Fruit fly (Drosophila melanogaster): Measurements from ENCODE around the gene CG14435.

CG14435 gene

dm6 chrX:6875773-6876172, 32.1 kb upstream of the CG14435 start (continued):
- TF ChIP-seq CG7963 (GFP tag; IDR thresholded peaks at IDR 0.05; ENCODE audit: partially characterized antibody) (peak; percentile 61; the same call in 1 of the 3 replicates), ssp (GFP tag; IDR thresholded peaks at IDR 0.05) (no peak), unc-4 (GFP tag; IDR thresholded peaks at IDR 0.05; ENCODE audit: partially characterized antibody) (peak; percentile 45; the same call in 1 of the 2 replicates), CG8281 (tag; optimal IDR thresholded peaks at IDR 0.05) (no peak), Opbp (GFP tag; IDR thresholded peaks at IDR 0.05; ENCODE audit: partially characterized antibody) (peak; percentile 63; the same call in 2 of the 3 replicates), Dref (GFP tag; IDR thresholded peaks at IDR 0.05) (peak; percentile 53), Antp (GFP tag; optimal IDR thresholded peaks at IDR 0.05) (no peak), Aef1 (GFP tag; IDR thresholded peaks at IDR 0.05) (no peak), CG9876 (GFP tag; optimal IDR thresholded peaks at IDR 0.05) (no peak), chinmo (GFP tag; IDR thresholded peaks at IDR 0.05; ENCODE audit: partially characterized antibody) (0 out of 4 replicates have a peak, but pooled peaks have one; percentile 61), Blimp-1 (GFP tag; optimal IDR thresholded peaks at IDR 0.05) (no peak), toy (GFP tag; IDR thresholded peaks at IDR 0.05) (no peak), cg (GFP tag; optimal IDR thresholded peaks at IDR 0.05) (no peak), crp (GFP tag; optimal IDR thresholded peaks at IDR 0.05) (no peak), CG1792 (GFP tag; optimal IDR thresholded peaks at IDR 0.05) (no peak), dmrt11E (tag; optimal IDR thresholded peaks at IDR 0.05) (no peak), CG13287 (GFP tag; IDR thresholded peaks at IDR 0.05; ENCODE audit: partially characterized antibody) (peak; percentile 23; the same call in 1 of the 2 replicates), hb (GFP tag; IDR thresholded peaks at IDR 0.05; ENCODE audit: partially characterized antibody) (peak; percentile 58; the same call in 1 of the 3 replicates), CG4854 (GFP tag; optimal IDR thresholded peaks at IDR 0.05) (no peak), gcm2 (GFP tag; optimal IDR thresholded peaks at IDR 0.05) (no peak), Bgb (GFP tag; IDR thresholded peaks at IDR 0.05; ENCODE audit: partially characterized antibody) (0 out of 2 replicates have a peak, but pooled peaks have one; percentile 38), CG10274 (GFP tag; optimal IDR thresholded peaks at IDR 0.05) (no peak), hbn (GFP tag; IDR thresholded peaks at IDR 0.05; ENCODE audit: partially characterized antibody) (peak; percentile 38; the same call in 1 of the 2 replicates), Sin3A (optimal IDR thresholded peaks at IDR 0.05) (no peak), CG15269 (tag; optimal IDR thresholded peaks at IDR 0.05) (no peak), Dfd (GFP tag; optimal IDR thresholded peaks at IDR 0.05) (no peak), CG8765 (GFP tag; IDR thresholded peaks at IDR 0.05) (no peak), BEAF-32 (GFP tag; optimal IDR thresholded peaks at IDR 0.05) (peak; percentile 52), inv (GFP tag; IDR thresholded peaks at IDR 0.05; ENCODE audit: partially characterized antibody) (0 out of 2 replicates have a peak, but pooled peaks have one; percentile 34), CG12391 (tag; optimal IDR thresholded peaks at IDR 0.05) (no peak), Neu2 (GFP tag; optimal IDR thresholded peaks at IDR 0.05; ENCODE audit: borderline replicate concordance) (peak; percentile 39), CG13624 (GFP tag; optimal IDR thresholded peaks at IDR 0.05) (no peak), ato (GFP tag; IDR thresholded peaks at IDR 0.05; ENCODE audit: partially characterized antibody) (0 out of 2 replicates have a peak, but pooled peaks have one; percentile 22), ham (GFP tag; IDR thresholded peaks at IDR 0.05) (no peak), Spps (tag; optimal IDR thresholded peaks at IDR 0.05) (no peak), Sry-δ (GFP tag; optimal IDR thresholded peaks at IDR 0.05) (peak; percentile 50), ap (GFP tag; IDR thresholded peaks at IDR 0.05) (no peak), Chrac-16 (GFP tag; optimal IDR thresholded peaks at IDR 0.05) (no peak), Doc3 (GFP tag; IDR thresholded peaks at IDR 0.05; ENCODE audit: partially characterized antibody) (peak; percentile 31; the same call in 1 of the 3 replicates)

- TF ChIP-seq CG7271 (tag; optimal IDR thresholded peaks at IDR 0.05) = no peak
- TF ChIP-seq ase (GFP tag; IDR thresholded peaks at IDR 0.05) = no peak
- peak; percentile 39 for TF ChIP-seq gem (tag; optimal IDR thresholded peaks at IDR 0.05)
- TF ChIP-seq Chrac-16 (GFP tag; optimal IDR thresholded peaks at IDR 0.05) = no peak
- TF ChIP-seq Hmr (GFP tag; optimal IDR thresholded peaks at IDR 0.05) = no peak
- no peak for TF ChIP-seq tio (GFP tag; optimal IDR thresholded peaks at IDR 0.05)
- TF ChIP-seq CG32772 (GFP tag; IDR thresholded peaks at IDR 0.05) = no peak
- TF ChIP-seq CG6689 (GFP tag; IDR thresholded peaks at IDR 0.05) = no peak
- TF ChIP-seq chinmo (GFP tag; IDR thresholded peaks at IDR 0.05; ENCODE audit: partially characterized antibody) = 0 out of 4 replicates have a peak, but pooled peaks have one; percentile 30
- peak; percentile 35 for TF ChIP-seq CG2712 (tag; optimal IDR thresholded peaks at IDR 0.05)
- no peak for TF ChIP-seq ERR (GFP tag; optimal IDR thresholded peaks at IDR 0.05)
- no peak for TF ChIP-seq NfI (GFP tag; optimal IDR thresholded peaks at IDR 0.05)
- TF ChIP-seq PHDP (tag; optimal IDR thresholded peaks at IDR 0.05) = peak; percentile 9
Measured at dm6 chrX:6874918-6875454, 31.3 kb upstream of the CG14435 start.

All from whole organism, embryonic.